Worm (Caenorhabditis elegans): Measurements from ENCODE around the gene F46C5.9.
A peak's percentile ranks its signal among the peaks of the same experiment; 100 is the strongest.

Gene F46C5.9

DNA sequence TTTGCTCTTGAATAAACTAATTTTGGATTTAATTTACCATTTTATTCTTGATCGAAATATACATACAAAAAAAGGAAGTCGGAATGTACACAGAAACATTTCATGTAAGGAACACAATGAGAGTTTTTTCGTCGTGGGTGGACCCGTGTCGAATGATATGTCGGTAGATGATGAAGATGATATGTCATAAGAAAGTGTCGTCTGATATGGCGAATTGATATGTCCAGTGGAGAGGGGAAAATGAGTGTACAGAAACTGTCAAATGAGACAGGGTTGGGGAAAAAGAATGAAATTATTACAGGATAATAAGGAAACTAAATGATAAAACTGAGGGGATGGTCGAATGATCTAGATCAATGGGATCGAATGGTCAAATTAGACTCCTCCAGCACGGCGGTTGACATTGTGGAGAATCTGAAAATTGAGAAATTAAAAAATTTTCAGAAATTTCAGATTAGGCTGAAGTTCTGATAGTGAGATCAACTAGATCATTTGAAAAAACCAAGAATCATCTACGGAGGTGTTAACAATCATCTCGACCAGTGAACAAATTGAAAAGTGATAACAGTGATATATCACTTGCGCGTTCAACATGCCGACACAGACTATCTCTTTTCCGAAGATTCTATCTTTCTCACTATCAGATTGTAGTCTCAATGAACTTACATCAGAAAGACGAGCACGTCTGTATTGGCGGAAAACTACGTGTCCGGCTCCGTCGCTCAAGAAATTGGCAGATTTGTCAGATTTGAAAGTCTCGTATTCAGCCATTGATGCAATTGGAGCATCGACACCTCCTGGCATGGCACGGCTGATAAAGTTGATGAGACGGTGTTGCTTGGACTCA, 9.8 kb upstream of the F46C5.9 start (continued):
- TF ChIP-seq madf-5 (GFP tag; IDR thresholded peaks at IDR 0.05) (0 out of 4 replicates have a peak, but pooled peaks of 1 of the 2 experiments have one; percentile 22), lim-7 (GFP tag; IDR thresholded peaks at IDR 0.05) (no peak), nhr-42 (GFP tag; IDR thresholded peaks at IDR 0.05) (no peak), nhr-76 (tag; optimal IDR thresholded peaks at IDR 0.05) (no peak), ces-1 (GFP tag; optimal IDR thresholded peaks at IDR 0.05) (no peak), unc-62 (GFP tag; optimal IDR thresholded peaks at IDR 0.05 in 1 of 2) (peak in 1 of 2 experiments; percentile 93), unc-62 (tag; optimal IDR thresholded peaks at IDR 0.05) (no peak), ZK337.2 (GFP tag; IDR thresholded peaks at IDR 0.05) (0 out of 2 replicates have a peak, but pooled peaks have one; percentile 31), set-16 (GFP tag; IDR thresholded peaks at IDR 0.05) (no peak), nhr-48 (tag; optimal IDR thresholded peaks at IDR 0.05) (peak; percentile 55), aly-2 (tag; optimal IDR thresholded peaks at IDR 0.05) (no peak), T20F7.1 (GFP tag; optimal IDR thresholded peaks at IDR 0.05) (no peak), snpc-1.2 (GFP tag; IDR thresholded peaks at IDR 0.05) (no peak), T26A8.4 (GFP tag; IDR thresholded peaks at IDR 0.05) (peak; percentile 91), ceh-20 (GFP tag; IDR thresholded peaks at IDR 0.05) (no peak), dmd-8 (GFP tag; IDR thresholded peaks at IDR 0.05) (0 out of 2 replicates have a peak, but pooled peaks have one; percentile 41), ceh-82 (tag; optimal IDR thresholded peaks at IDR 0.05) (no peak), skn-1 (tag; optimal IDR thresholded peaks at IDR 0.05) (no peak), cey-2 (tag; optimal IDR thresholded peaks at IDR 0.05; ENCODE audit: borderline replicate concordance, insufficient read depth) (no peak), Y48G9A.11 (GFP tag; IDR thresholded peaks at IDR 0.05) (no peak), mes-2 (tag; optimal IDR thresholded peaks at IDR 0.05; ENCODE audit: poor library complexity, severe bottlenecking) (peak; percentile 41), mep-1 (tag; optimal IDR thresholded peaks at IDR 0.05) (peak; percentile 6), jun-1 (tag; optimal IDR thresholded peaks at IDR 0.05) (no peak), spr-3 (GFP tag; optimal IDR thresholded peaks at IDR 0.05) (no peak), lin-13 (GFP tag; optimal IDR thresholded peaks at IDR 0.05) (no peak), tra-1 (GFP tag; IDR thresholded peaks at IDR 0.05) (no peak), hlh-11 (tag; optimal IDR thresholded peaks at IDR 0.05) (peak; percentile 1), D1046.2 (GFP tag; IDR thresholded peaks at IDR 0.05) (no peak), daf-19 (GFP tag; conservative IDR thresholded peaks at IDR 0.05) (no peak), tag-97 (GFP tag; IDR thresholded peaks at IDR 0.05) (no peak), sdz-12 (GFP tag; optimal IDR thresholded peaks at IDR 0.05) (no peak), nhr-11 (tag; optimal IDR thresholded peaks at IDR 0.05) (no peak), F37D6.2 (tag; optimal IDR thresholded peaks at IDR 0.05) (no peak), nhr-10 (tag; optimal IDR thresholded peaks at IDR 0.05) (no peak), ctbp-1 (GFP tag; IDR thresholded peaks at IDR 0.05) (no peak), spr-1 (tag; optimal IDR thresholded peaks at IDR 0.05) (no peak), dve-1 (tag; optimal IDR thresholded peaks at IDR 0.05; ENCODE audit: insufficient read depth) (peak; percentile 25)

DNA sequence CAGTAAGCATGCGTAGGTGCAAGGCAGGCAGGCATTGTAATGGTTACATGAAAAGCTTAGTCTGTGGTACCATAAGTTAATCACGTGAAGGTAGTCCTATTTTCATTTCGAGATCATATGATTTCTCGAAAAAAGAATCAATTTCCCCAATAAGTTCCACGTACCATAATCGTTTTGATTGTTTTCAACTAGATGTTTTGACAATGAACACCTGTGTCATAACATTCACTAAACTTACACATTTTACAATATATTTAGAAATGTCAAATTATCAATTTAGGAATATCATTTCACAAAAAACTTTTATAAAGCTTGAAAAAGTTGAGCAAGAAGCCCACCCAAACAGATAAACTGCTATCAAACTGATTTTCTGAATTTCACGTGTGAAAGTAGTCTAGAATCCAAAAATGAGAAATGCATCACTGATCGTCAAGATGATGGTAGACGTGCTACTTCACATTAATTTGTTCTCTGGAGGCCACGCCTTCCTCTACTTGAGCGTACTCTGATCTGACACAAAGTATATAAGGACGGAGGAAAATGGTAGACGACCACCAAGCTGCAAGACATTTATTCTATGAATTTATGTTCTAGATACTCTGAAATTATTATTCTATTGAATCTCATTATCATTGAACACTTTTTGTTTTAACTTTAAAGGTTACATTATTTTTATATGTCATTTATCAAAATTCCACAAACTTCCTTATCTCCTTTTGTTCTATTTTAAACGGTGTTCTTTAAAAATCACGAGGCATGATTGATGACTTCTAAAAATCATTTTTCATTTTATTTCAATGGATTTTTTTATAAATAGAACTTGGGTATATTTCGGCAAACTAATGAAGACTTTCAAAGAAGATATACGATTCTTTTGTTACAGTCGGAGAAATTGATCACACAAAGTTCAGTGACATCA, 8.7 kb upstream of the F46C5.9 start, which contains the start of gene F46C5.10:
Gene F46C5.10, minus strand, starts transcription at position 51 of the 919 bp plus-strand sequence.
- TF ChIP-seq nhr-6 (tag; optimal IDR thresholded peaks at IDR 0.05): peak; percentile 49
- TF ChIP-seq madf-5 (GFP tag; IDR thresholded peaks at IDR 0.05): no peak
- peak; percentile 25 for TF ChIP-seq nhr-28 (tag; optimal IDR thresholded peaks at IDR 0.05)
- TF ChIP-seq aha-1 (tag): peak; percentile 65
- TF ChIP-seq lir-3 (tag; optimal IDR thresholded peaks at IDR 0.05): no peak
- TF ChIP-seq gei-8 (GFP tag; optimal IDR thresholded peaks at IDR 0.05): no peak
- no peak for TF ChIP-seq Y48G9A.11 (GFP tag; IDR thresholded peaks at IDR 0.05)
- TF ChIP-seq cey-2 (tag; optimal IDR thresholded peaks at IDR 0.05; ENCODE audit: borderline replicate concordance, insufficient read depth): no peak
- TF ChIP-seq lsy-2 (tag; optimal IDR thresholded peaks at IDR 0.05): peak; percentile 10 to 53
- TF ChIP-seq unc-62 (GFP tag; optimal IDR thresholded peaks at IDR 0.05 in 1 of 2): peak in 1 of 2 experiments; percentile 89
- no peak for TF ChIP-seq unc-62 (tag; optimal IDR thresholded peaks at IDR 0.05)
- peak; percentile 55 for TF ChIP-seq nhr-48 (tag; optimal IDR thresholded peaks at IDR 0.05)
- no peak for TF ChIP-seq lin-1 (GFP tag; IDR thresholded peaks at IDR 0.05)
- peak; percentile 65 for TF ChIP-seq mep-1 (tag; optimal IDR thresholded peaks at IDR 0.05)
- no peak for TF ChIP-seq mes-2 (tag; optimal IDR thresholded peaks at IDR 0.05; ENCODE audit: poor library complexity, severe bottlenecking)
- TF ChIP-seq saeg-2 (GFP tag; IDR thresholded peaks at IDR 0.05): no peak
- peak; percentile 60 for TF ChIP-seq hlh-30 (tag; optimal IDR thresholded peaks at IDR 0.05; ENCODE audit: insufficient read depth)
- no peak for TF ChIP-seq lin-38 (GFP tag; IDR thresholded peaks at IDR 0.05)
